Worm (Caenorhabditis elegans) whole organism, young adult: ENCODE measurements around the gene Y116F11B.7.

Experiments
- C06A6.2 ChIP-seq: fragments of 200-800 bp; sonication (Bioruptor generic); conservative IDR thresholded peaks from 2 replicates; pipeline ENCODE4 v1.3.6; 2022; ENCODE audit warnings: missing genetic modification characterization, missing compliant biosample characterization
- aptf-3 ChIP-seq: fragments of 200-800 bp; sonication (Bioruptor generic); IDR thresholded peaks from 2 replicates; pipeline ENCODE4 v1.3.6; 2022; ENCODE audit warnings: missing genetic modification characterization, missing compliant biosample characterization
- fkh-3 ChIP-seq: sonication (generic microtip); optimal IDR thresholded peaks from 2 replicates; lab custom pipeline; 2016; ENCODE audit warnings: mild to moderate bottlenecking, missing genetic modification characterization, missing compliant biosample characterization
- hrde-1 ChIP-seq: sonication (generic microtip); optimal IDR thresholded peaks from 2 replicates; lab custom pipeline; 2016; ENCODE audit warnings: missing genetic modification characterization, mild to moderate bottlenecking, missing compliant biosample characterization, moderate library complexity, missing genotype, missing genetic modification reagents, borderline replicate concordance
- snpc-4 ChIP-seq, 5 experiments: fragments of 150-350 bp in 1 of 5; sonication (generic microtip) in 4 of 5; optimal IDR thresholded peaks; 2 replicates each; lab custom pipeline; 2014 to 2018; ENCODE audit warnings: missing genetic modification characterization in 5 of 5, missing biosample characterization in 3 of 5, antibody characterized with exemption in 2 of 5, mild to moderate bottlenecking in 2 of 5, missing compliant biosample characterization in 2 of 5, missing genotype in 2 of 5, moderate library complexity in 2 of 5, missing genetic modification reagents in 1 of 5
- unc-62 ChIP-seq: fragments of 150-350 bp; optimal IDR thresholded peaks from 2 replicates; lab custom pipeline; 2014; ENCODE audit warnings: missing biosample characterization, missing genetic modification reagents, missing genetic modification characterization

- TF ChIP-seq unc-62 (GFP tag; lab: Kevin White, UChicago) (no peak), fkh-3 (tag; lab: Kevin White, UChicago) (no peak), hrde-1 (tag; lab: Kevin White, UChicago) (no peak), aptf-3 (GFP tag; lab: Robert Waterston, UW) (no peak), snpc-4 (GFP tag; optimal IDR thresholded peaks at IDR 0.05; lab: Kevin White, UChicago) (no peak), snpc-4 (tag; optimal IDR thresholded peaks at IDR 0.05; lab: Kevin White, UChicago) (no peak), C06A6.2 (GFP tag; lab: Robert Waterston, UW) (no peak)
Observed at ce11 chrV:19848014-19848413, at the start of gene Y116F11B.7.
